Fruit fly (Drosophila melanogaster) whole organism, pupa: ENCODE data around the gene Dsp1.

Source experiments
- CG10348 ChIP-seq: fragments of 200-800 bp; sonication (Bioruptor generic); IDR thresholded peaks from 2 replicates; pipeline ENCODE4 v1.3.6; 2022; ENCODE audit warnings: missing biosample characterization, missing genetic modification characterization
- CG12605 ChIP-seq: fragments of 200-800 bp; sonication (Bioruptor generic); IDR thresholded peaks from 2 replicates; pipeline ENCODE4 v1.3.6; 2022; ENCODE audit warnings: missing biosample characterization, missing genetic modification characterization
- CG13204 ChIP-seq: fragments of 200-800 bp; sonication (Bioruptor generic); optimal IDR thresholded peaks from 2 replicates; lab custom pipeline; 2018; ENCODE audit warnings: missing biosample characterization, mild to moderate bottlenecking, missing genetic modification characterization, moderate library complexity
- CG14655 ChIP-seq: fragments of 200-800 bp; sonication (Bioruptor generic); optimal IDR thresholded peaks from 3 replicates; lab custom pipeline; 2017; ENCODE audit warnings: mild to moderate bottlenecking, missing biosample characterization, missing genetic modification reagents, missing genetic modification characterization
- CG15710 ChIP-seq: fragments of 200-800 bp; sonication (Bioruptor generic); optimal IDR thresholded peaks from 2 replicates; lab custom pipeline; 2018; ENCODE audit warnings: missing biosample characterization, mild to moderate bottlenecking, missing genetic modification characterization, moderate library complexity
- CG17806 ChIP-seq: fragments of 200-800 bp; sonication (Bioruptor generic); optimal IDR thresholded peaks from 2 replicates; lab custom pipeline; 2018; ENCODE audit warnings: missing biosample characterization, mild to moderate bottlenecking, missing genetic modification characterization, moderate library complexity
- CG32121 ChIP-seq: fragments of 200-800 bp; sonication (Bioruptor generic); IDR thresholded peaks from 2 replicates; pipeline ENCODE4 v1.3.6; 2022; ENCODE audit warnings: missing biosample characterization, missing genetic modification characterization
- CG34367 ChIP-seq: fragments of 200-800 bp; sonication (Bioruptor generic); optimal IDR thresholded peaks from 2 replicates; lab custom pipeline; 2018; ENCODE audit warnings: missing biosample characterization, mild to moderate bottlenecking, missing genetic modification characterization
- CG4496 ChIP-seq: fragments of 200-800 bp; sonication (Bioruptor generic); IDR thresholded peaks from 3 replicates; pipeline ENCODE4 v1.3.6; 2022; ENCODE audit warnings: missing biosample characterization, missing genetic modification characterization
- CG8159 ChIP-seq: fragments of 200-800 bp; sonication (Bioruptor generic); optimal IDR thresholded peaks from 3 replicates; lab custom pipeline; 2018; ENCODE audit warnings: missing biosample characterization, mild to moderate bottlenecking, missing genetic modification characterization, moderate library complexity
- CG8301 ChIP-seq: fragments of 200-800 bp; sonication (Bioruptor generic); optimal IDR thresholded peaks from 2 replicates; lab custom pipeline; 2018; ENCODE audit warnings: missing biosample characterization, mild to moderate bottlenecking, missing genetic modification characterization
- CG9948 ChIP-seq: fragments of 200-800 bp; sonication (Bioruptor generic); optimal IDR thresholded peaks from 2 replicates; lab custom pipeline; 2018; ENCODE audit warnings: missing biosample characterization, mild to moderate bottlenecking, missing genetic modification characterization, moderate library complexity
- D1 ChIP-seq: fragments of 200-800 bp; sonication (Bioruptor generic); optimal IDR thresholded peaks from 2 replicates; lab custom pipeline; 2018; ENCODE audit warnings: missing biosample characterization, mild to moderate bottlenecking, missing genetic modification characterization, moderate library complexity
- EcR ChIP-seq: fragments of 200-800 bp; sonication (Bioruptor generic); optimal IDR thresholded peaks from 3 replicates; lab custom pipeline; 2019; ENCODE audit warnings: missing biosample characterization, missing genetic modification characterization, mild to moderate bottlenecking, moderate library complexity, missing genetic modification reagents
- Ets98B ChIP-seq: fragments of 200-800 bp; sonication (Bioruptor generic); IDR thresholded peaks from 2 replicates; pipeline ENCODE4 v1.3.6; 2022; ENCODE audit warnings: missing biosample characterization, missing genetic modification characterization
- Pif1A ChIP-seq: fragments of 200-800 bp; sonication (Bioruptor generic); optimal IDR thresholded peaks from 3 replicates; lab custom pipeline; 2016; ENCODE audit warnings: missing biosample characterization, missing genetic modification characterization
- Pif1B ChIP-seq: fragments of 200-800 bp; sonication (Bioruptor generic); optimal IDR thresholded peaks from 3 replicates; lab custom pipeline; 2016; ENCODE audit warnings: missing biosample characterization, missing genetic modification characterization
- Snoo ChIP-seq: fragments of 200-800 bp; sonication (Bioruptor generic); optimal IDR thresholded peaks from 3 replicates; lab custom pipeline; 2017; ENCODE audit warnings: missing biosample characterization, mild to moderate bottlenecking, missing genetic modification characterization, inconsistent platforms
- fd96Ca ChIP-seq: fragments of 200-800 bp; sonication (Bioruptor generic); IDR thresholded peaks from 3 replicates; pipeline ENCODE4 v1.3.6; 2022; ENCODE audit warnings: missing biosample characterization, missing genetic modification characterization
- gl ChIP-seq: fragments of 200-800 bp; sonication (Bioruptor generic); optimal IDR thresholded peaks from 2 replicates; lab custom pipeline; 2018; ENCODE audit warnings: missing biosample characterization, mild to moderate bottlenecking, missing genetic modification characterization
- rn ChIP-seq: fragments of 200-800 bp; sonication (Bioruptor generic); IDR thresholded peaks from 2 replicates; pipeline ENCODE4 v1.3.6; 2022; ENCODE audit warnings: missing biosample characterization, missing genetic modification characterization

Dsp1 gene

DNA sequence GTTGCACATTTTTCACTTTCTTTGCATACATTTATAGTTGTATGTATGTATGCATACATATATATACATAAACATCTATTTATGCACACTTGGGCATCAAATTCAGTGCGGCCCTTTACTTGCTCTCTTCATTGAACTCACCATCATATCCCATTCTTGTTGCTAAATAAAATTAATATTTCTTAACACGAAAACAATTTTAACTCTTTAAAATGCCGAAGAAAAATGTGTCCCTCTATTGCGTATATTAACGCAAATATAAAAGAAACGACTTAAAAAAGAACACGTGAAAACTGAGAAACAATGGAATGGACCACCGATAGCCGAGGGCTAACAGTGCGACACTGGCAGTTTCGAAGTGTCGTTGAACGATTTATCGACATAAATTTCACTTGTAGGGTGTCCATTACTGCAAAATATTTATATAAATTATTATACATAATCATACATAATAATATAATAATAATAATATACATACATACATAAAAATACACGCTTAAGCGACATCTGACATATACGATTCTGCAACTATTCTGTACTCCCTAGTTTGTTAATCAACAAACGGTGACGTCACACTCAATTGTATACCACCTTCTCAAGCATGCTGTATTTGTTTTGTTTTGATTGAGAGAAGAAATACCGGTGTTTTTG lies 25.4 kb downstream of the Dsp1 start, which contains the start of the genes U2af50 and PIG-Q:
TSS of gene U2af50 (minus strand) at position 370 of the 651 bp plus-strand sequence.
TSS of gene PIG-Q (plus strand) at position 474 of the 651 bp plus-strand sequence.
- TF ChIP-seq Ets98B (GFP tag; lab: Robert Waterston, UW) (peak; percentile 87; the same call in 1 of the 2 replicates), CG34367 (tag; lab: Kevin White, UChicago) (peak; percentile 87), Pif1A (GFP tag; lab: Kevin White, UChicago) (no peak), CG32121 (peak; percentile 91), CG9948 (tag; lab: Kevin White, UChicago) (peak; percentile 91), CG12605 (peak; percentile 87), CG14655 (GFP tag; lab: Kevin White, UChicago) (no peak), CG10348 (GFP tag; lab: Robert Waterston, UW) (no peak; the same call in 1 of the 2 replicates), rn (GFP tag; lab: Robert Waterston, UW) (no peak; the same call in 1 of the 2 replicates), Pif1B (peak; percentile 84), Snoo (peak; percentile 86), CG17806 (tag; lab: Kevin White, UChicago) (peak; percentile 91), CG13204 (GFP tag; lab: Kevin White, UChicago) (no peak), CG8301 (tag; lab: Kevin White, UChicago) (peak; percentile 84), CG15710 (tag; lab: Kevin White, UChicago) (peak; percentile 90), EcR (GFP tag; lab: Kevin White, UChicago) (peak; percentile 86), fd96Ca (GFP tag; lab: Robert Waterston, UW) (no peak), D1 (tag; lab: Kevin White, UChicago) (no peak), CG4496 (GFP tag; lab: Robert Waterston, UW) (peak; percentile 93), gl (tag; lab: Kevin White, UChicago) (peak; percentile 73), CG8159 (tag; lab: Kevin White, UChicago) (peak; percentile 93)

DNA sequence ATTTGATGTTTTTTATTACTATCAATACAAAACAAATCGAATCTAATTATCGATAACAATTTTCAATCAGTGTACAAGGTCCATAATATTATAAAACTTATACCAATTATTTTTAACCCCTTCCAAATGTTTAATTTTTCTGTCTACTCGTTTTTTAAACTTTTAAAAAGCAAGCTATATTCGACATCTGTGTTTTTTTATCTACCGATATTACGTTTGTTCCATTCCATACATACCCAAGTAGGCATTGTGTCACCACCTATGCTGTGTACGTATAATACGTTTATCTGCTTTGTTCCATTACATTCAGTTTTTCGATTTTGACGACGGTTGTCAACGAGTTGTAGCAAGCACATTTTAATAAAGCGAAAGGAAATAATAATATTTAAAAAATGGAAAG lies 27.9 kb downstream of the Dsp1 start, which contains the start of gene nonA:
TSS of gene nonA (plus strand) at position 264 of the 400 bp plus-strand sequence.
- TF ChIP-seq CG9948 (tag; lab: Kevin White, UChicago), result no peak
- TF ChIP-seq CG8301 (tag; lab: Kevin White, UChicago), result no peak
- no peak for TF ChIP-seq CG10348 (GFP tag; lab: Robert Waterston, UW)
- no peak for TF ChIP-seq CG32121
- no peak for TF ChIP-seq CG14655 (GFP tag; lab: Kevin White, UChicago)
- TF ChIP-seq D1 (tag; lab: Kevin White, UChicago), result no peak
- TF ChIP-seq fd96Ca (GFP tag; lab: Robert Waterston, UW), result no peak
- peak; percentile 20 for TF ChIP-seq Pif1B
- TF ChIP-seq gl (tag; lab: Kevin White, UChicago), result no peak
- no peak for TF ChIP-seq CG13204 (GFP tag; lab: Kevin White, UChicago)
- TF ChIP-seq CG4496 (GFP tag; lab: Robert Waterston, UW), result no peak
- TF ChIP-seq Pif1A (GFP tag; lab: Kevin White, UChicago), result peak; percentile 3
- TF ChIP-seq CG15710 (tag; lab: Kevin White, UChicago), result no peak
- TF ChIP-seq CG8159 (tag; lab: Kevin White, UChicago), result no peak
- TF ChIP-seq CG17806 (tag; lab: Kevin White, UChicago), result no peak
- TF ChIP-seq Snoo, result no peak
- TF ChIP-seq, all 21 proteins: peak for 2

DNA sequence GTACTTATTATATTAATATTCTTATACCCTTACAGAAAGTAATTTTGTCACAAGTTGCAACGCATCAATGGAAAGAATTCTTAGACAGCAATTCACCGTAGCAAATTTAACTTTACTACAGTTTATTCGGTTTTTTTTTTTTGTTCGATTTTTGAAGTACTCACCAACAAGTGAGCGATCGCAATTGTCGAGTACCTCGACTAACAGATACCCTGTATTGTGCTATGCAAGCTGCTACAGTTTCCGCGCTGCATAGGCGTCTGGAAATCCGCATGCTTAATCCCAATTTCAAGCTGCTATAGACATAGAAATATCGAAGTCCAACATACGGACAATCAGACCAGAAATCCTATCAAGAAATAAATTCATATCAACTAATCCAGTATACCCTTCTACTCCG lies 35.2 kb downstream of the Dsp1 start:
- no peak for TF ChIP-seq D1 (tag; lab: Kevin White, UChicago)
- no peak for TF ChIP-seq CG8301 (tag; lab: Kevin White, UChicago)
- no peak for TF ChIP-seq Snoo
- no peak for TF ChIP-seq CG34367 (tag; lab: Kevin White, UChicago)

DNA sequence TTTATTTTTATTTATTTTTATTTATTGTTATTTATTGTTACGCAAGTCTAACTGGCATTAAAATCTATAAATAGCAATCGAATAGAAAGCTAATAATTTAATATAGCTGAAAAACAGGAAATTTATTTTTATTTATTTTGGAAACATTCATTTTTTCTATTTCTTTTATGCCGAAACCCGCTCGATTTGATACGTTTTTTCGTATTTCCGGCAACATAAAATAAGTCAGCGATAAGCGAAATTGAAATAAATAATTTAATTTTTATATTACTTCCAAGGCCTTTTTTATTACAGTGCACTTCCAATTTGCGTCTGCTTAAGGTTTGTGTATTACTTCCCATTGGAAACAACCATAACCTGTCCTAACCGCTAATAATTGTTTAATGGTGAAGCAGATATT lies 38.5 kb downstream of the Dsp1 start:
- TF ChIP-seq CG9948 (tag; lab: Kevin White, UChicago), result no peak
- peak; percentile 14 for TF ChIP-seq Pif1B
- peak; percentile 28 for TF ChIP-seq CG17806 (tag; lab: Kevin White, UChicago)
- TF ChIP-seq D1 (tag; lab: Kevin White, UChicago), result peak; percentile 51
- TF ChIP-seq CG12605, result no peak

DNA sequence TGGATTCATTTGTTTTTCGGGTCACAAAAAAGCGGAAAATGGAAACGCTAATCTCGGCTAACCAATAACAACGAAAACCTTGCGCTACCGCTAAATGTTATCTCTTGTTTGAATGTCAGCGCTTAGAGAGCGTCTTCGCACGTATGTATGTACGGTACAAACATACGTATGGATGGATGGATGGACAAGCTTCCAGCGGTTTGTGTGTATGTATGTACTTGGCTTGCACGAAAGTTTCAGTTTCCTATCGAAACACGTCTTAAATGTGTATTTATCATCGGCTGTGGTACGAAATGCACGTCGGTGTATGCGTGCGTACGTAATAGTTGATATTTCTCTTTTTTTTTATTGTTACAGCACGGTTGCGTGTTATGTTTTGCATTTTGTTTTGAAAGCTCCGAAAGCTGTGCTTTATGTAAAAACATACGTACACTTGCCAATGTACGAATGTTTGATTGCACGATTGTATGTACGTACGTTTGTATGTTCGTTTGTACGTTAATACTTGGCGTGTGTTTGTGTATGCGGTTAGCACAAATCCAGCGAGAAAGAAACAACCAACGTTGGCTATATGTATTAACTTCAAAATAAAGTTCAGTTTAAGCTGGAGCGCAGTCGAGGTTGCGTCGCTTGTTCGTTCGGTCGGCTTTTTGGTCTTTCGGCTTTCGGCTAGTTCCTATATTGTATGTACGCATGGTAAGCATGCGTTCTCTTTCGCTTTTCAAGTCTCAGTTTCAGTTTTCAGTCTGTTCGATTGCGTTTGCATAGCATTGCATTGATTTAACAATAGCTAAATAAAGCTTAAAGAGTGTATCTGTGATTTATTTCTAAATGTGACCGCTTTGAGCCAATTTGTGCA lies 39.3 kb downstream of the Dsp1 start, which contains the start of gene Fur2:
TSS of gene Fur2 (plus strand) at position 595 of the 859 bp plus-strand sequence.
- TF ChIP-seq CG4496 (GFP tag; lab: Robert Waterston, UW) (no peak), CG8159 (tag; lab: Kevin White, UChicago) (no peak), gl (tag; lab: Kevin White, UChicago) (peak; percentile 54), CG12605 (peak; percentile 73)

DNA sequence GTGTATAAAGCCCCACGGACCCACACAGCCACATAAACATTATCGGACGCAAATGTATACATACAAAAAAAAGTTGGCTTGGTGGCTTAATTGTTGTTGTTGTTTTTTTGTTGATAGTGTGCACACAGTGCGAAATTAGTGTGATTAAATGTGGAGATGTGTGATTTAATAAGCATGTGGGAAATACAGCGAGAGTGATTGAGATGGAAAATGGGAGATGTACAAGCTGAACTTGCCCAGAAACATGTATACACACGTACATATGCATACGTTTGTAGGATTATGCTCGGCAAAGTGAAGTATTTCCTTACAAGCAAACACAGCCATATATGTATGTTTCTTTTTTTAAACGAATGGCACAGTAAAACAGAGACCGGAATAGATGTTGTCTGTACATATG lies 40.1 kb downstream of the Dsp1 start:
- peak; percentile 71; the same call in 2 of the 3 replicates for TF ChIP-seq CG4496 (GFP tag; lab: Robert Waterston, UW)
- peak; percentile 39 for TF ChIP-seq Pif1B
- TF ChIP-seq CG15710 (tag; lab: Kevin White, UChicago), result peak; percentile 24
- TF ChIP-seq CG17806 (tag; lab: Kevin White, UChicago), result peak; percentile 25
- TF ChIP-seq CG9948 (tag; lab: Kevin White, UChicago), result peak; percentile 3
- TF ChIP-seq CG8159 (tag; lab: Kevin White, UChicago), result no peak
- TF ChIP-seq Ets98B (GFP tag; lab: Robert Waterston, UW), result peak; percentile 75
- peak; percentile 37; the same call in 1 of the 2 replicates for TF ChIP-seq CG32121
- TF ChIP-seq CG34367 (tag; lab: Kevin White, UChicago), result peak; percentile 39
- no peak for TF ChIP-seq CG8301 (tag; lab: Kevin White, UChicago)
- peak; percentile 67 for TF ChIP-seq CG12605
- no peak for TF ChIP-seq rn (GFP tag; lab: Robert Waterston, UW)
- TF ChIP-seq, all 21 proteins: peak for 9
